Worm (Caenorhabditis elegans) whole organism, late embryonic: ENCODE results near the gene cacn-1.
A peak's percentile ranks its signal among the peaks of the same experiment; 100 is the strongest.

Experiments
- K02D7.2 ChIP-seq: sonication (generic microtip); optimal IDR thresholded peaks from 2 replicates; lab custom pipeline; 2017; ENCODE audit warnings: mild to moderate bottlenecking, missing genetic modification characterization, missing compliant biosample characterization
- K09A11.1 ChIP-seq: sonication (generic microtip); optimal IDR thresholded peaks from 2 replicates; lab custom pipeline; 2017; ENCODE audit warnings: antibody characterized with exemption, mild to moderate bottlenecking, missing genetic modification characterization, missing compliant biosample characterization; ENCODE audit not compliant: insufficient read depth
- T23F11.4 ChIP-seq: fragments of 200-800 bp; sonication (Bioruptor generic); optimal IDR thresholded peaks from 2 replicates; lab custom pipeline; 2018; ENCODE audit warnings: mild to moderate bottlenecking, missing genetic modification characterization, missing compliant biosample characterization
- Y22D7AL.16 ChIP-seq: sonication (generic microtip); optimal IDR thresholded peaks from 2 replicates; lab custom pipeline; 2016; ENCODE audit warnings: missing genetic modification characterization, missing compliant biosample characterization
- ceh-14 ChIP-seq: sonication (generic microtip); optimal IDR thresholded peaks from 2 replicates; lab custom pipeline; 2016; ENCODE audit warnings: missing genotype, missing genetic modification characterization, missing compliant biosample characterization
- ceh-18 ChIP-seq: sonication (generic microtip); optimal IDR thresholded peaks from 2 replicates; lab custom pipeline; 2016; ENCODE audit warnings: missing genetic modification characterization, missing compliant biosample characterization
- ceh-19 ChIP-seq: fragments of 200-800 bp; sonication (Bioruptor generic); optimal IDR thresholded peaks from 2 replicates; lab custom pipeline; 2018; ENCODE audit warnings: mild to moderate bottlenecking, missing genetic modification characterization, missing compliant biosample characterization
- ceh-30 ChIP-seq: fragments of 150-350 bp; optimal IDR thresholded peaks from 2 replicates; lab custom pipeline; 2014; ENCODE audit warnings: missing biosample characterization, missing genetic modification characterization
- ceh-31 ChIP-seq: sonication (generic microtip); optimal IDR thresholded peaks from 2 replicates; lab custom pipeline; 2016; ENCODE audit warnings: missing genetic modification characterization, missing compliant biosample characterization
- ceh-34 ChIP-seq: sonication (generic microtip); optimal IDR thresholded peaks from 2 replicates; lab custom pipeline; 2016; ENCODE audit warnings: mild to moderate bottlenecking, missing genetic modification characterization, missing compliant biosample characterization
- ceh-45 ChIP-seq: fragments of 200-800 bp; sonication (Bioruptor generic); IDR thresholded peaks from 2 replicates; pipeline ENCODE4 v1.3.6; 2022; ENCODE audit warnings: missing genetic modification reagents, missing genetic modification characterization, missing compliant biosample characterization
- ceh-48 ChIP-seq: sonication (generic microtip); optimal IDR thresholded peaks from 2 replicates; lab custom pipeline; 2016; ENCODE audit warnings: missing genetic modification characterization, inconsistent platforms, missing compliant biosample characterization
- ceh-6 ChIP-seq: fragments of 200-800 bp; sonication (Bioruptor generic); optimal IDR thresholded peaks from 2 replicates; lab custom pipeline; 2018; ENCODE audit warnings: mild to moderate bottlenecking, missing genetic modification characterization, missing compliant biosample characterization
- che-1 ChIP-seq: sonication (generic microtip); optimal IDR thresholded peaks from 2 replicates; lab custom pipeline; 2016; ENCODE audit warnings: mild to moderate bottlenecking, missing genetic modification characterization, missing compliant biosample characterization
- elt-2 ChIP-seq: sonication (generic microtip); optimal IDR thresholded peaks from 2 replicates; lab custom pipeline; 2016; ENCODE audit warnings: missing genetic modification reagents, missing genetic modification characterization, missing compliant biosample characterization
- eyg-1 ChIP-seq: sonication (generic microtip); optimal IDR thresholded peaks from 2 replicates; lab custom pipeline; 2016; ENCODE audit warnings: missing genotype, missing genetic modification characterization, missing compliant biosample characterization
- fax-1 ChIP-seq: sonication (generic microtip); optimal IDR thresholded peaks from 2 replicates; lab custom pipeline; 2016; ENCODE audit warnings: missing genotype, missing genetic modification characterization, missing compliant biosample characterization
- hlh-6 ChIP-seq: sonication (generic microtip); optimal IDR thresholded peaks from 2 replicates; lab custom pipeline; 2016; ENCODE audit warnings: missing genotype, missing genetic modification characterization, missing compliant biosample characterization
- hlh-8 ChIP-seq: sonication (generic microtip); optimal IDR thresholded peaks from 2 replicates; lab custom pipeline; 2016; ENCODE audit warnings: missing genotype, missing genetic modification characterization, missing compliant biosample characterization
- lim-6 ChIP-seq: sonication (generic microtip); optimal IDR thresholded peaks from 2 replicates; lab custom pipeline; 2016; ENCODE audit warnings: missing genetic modification characterization, missing compliant biosample characterization
- madf-2 ChIP-seq: sonication (generic microtip); optimal IDR thresholded peaks from 2 replicates; lab custom pipeline; 2017; ENCODE audit warnings: missing genetic modification characterization, missing compliant biosample characterization
- mec-3 ChIP-seq: sonication (generic microtip); optimal IDR thresholded peaks from 2 replicates; lab custom pipeline; 2016; ENCODE audit warnings: borderline replicate concordance, missing genetic modification characterization, missing compliant biosample characterization
- nfya-1 ChIP-seq: sonication (generic microtip); optimal IDR thresholded peaks from 2 replicates; lab custom pipeline; 2017; ENCODE audit warnings: missing genetic modification characterization, mild to moderate bottlenecking, missing compliant biosample characterization, antibody characterized with exemption, moderate library complexity
- nhr-232 ChIP-seq: sonication (generic microtip); optimal IDR thresholded peaks from 2 replicates; lab custom pipeline; 2016; ENCODE audit warnings: missing genetic modification characterization, missing compliant biosample characterization
- npax-4 ChIP-seq: sonication (generic microtip); optimal IDR thresholded peaks from 2 replicates; lab custom pipeline; 2016; ENCODE audit warnings: missing genetic modification characterization, missing compliant biosample characterization
- odd-2 ChIP-seq: sonication (generic microtip); optimal IDR thresholded peaks from 2 replicates; lab custom pipeline; 2017; ENCODE audit warnings: antibody characterized with exemption, mild to moderate bottlenecking, missing genetic modification characterization, missing compliant biosample characterization
- pag-3 ChIP-seq: sonication (generic microtip); optimal IDR thresholded peaks from 2 replicates; lab custom pipeline; 2016; ENCODE audit warnings: missing compliant biosample characterization, missing genetic modification characterization, borderline replicate concordance
- pat-9 ChIP-seq: fragments of 200-800 bp; sonication (Bioruptor generic); optimal IDR thresholded peaks from 2 replicates; lab custom pipeline; 2018; ENCODE audit warnings: mild to moderate bottlenecking, missing genetic modification characterization, moderate library complexity, missing compliant biosample characterization
- pha-2 ChIP-seq: sonication (generic microtip); optimal IDR thresholded peaks from 2 replicates; lab custom pipeline; 2017; ENCODE audit warnings: mild to moderate bottlenecking, missing genetic modification characterization, missing compliant biosample characterization
- pros-1 ChIP-seq: fragments of 150-350 bp; optimal IDR thresholded peaks from 2 replicates; lab custom pipeline; 2014; ENCODE audit warnings: missing biosample characterization, missing genetic modification reagents, missing genetic modification characterization
- ref-2 ChIP-seq: sonication (generic microtip); optimal IDR thresholded peaks from 2 replicates; lab custom pipeline; 2016; ENCODE audit warnings: missing genetic modification characterization, missing compliant biosample characterization
- rnt-1 ChIP-seq: sonication (generic microtip); optimal IDR thresholded peaks from 2 replicates; lab custom pipeline; 2016; ENCODE audit warnings: missing genetic modification characterization, missing compliant biosample characterization
- sdc-2 ChIP-seq: sonication (generic microtip); optimal IDR thresholded peaks from 2 replicates; lab custom pipeline; 2016; ENCODE audit warnings: missing genotype, missing genetic modification characterization, missing compliant biosample characterization
- sox-4 ChIP-seq: sonication (generic microtip); optimal IDR thresholded peaks from 2 replicates; lab custom pipeline; 2017; ENCODE audit warnings: mild to moderate bottlenecking, missing genetic modification characterization, inconsistent platforms, missing compliant biosample characterization
- syd-9 ChIP-seq: sonication (generic microtip); optimal IDR thresholded peaks from 2 replicates; lab custom pipeline; 2016; ENCODE audit warnings: mild to moderate bottlenecking, missing genetic modification characterization, moderate library complexity, missing compliant biosample characterization
- tbx-7 ChIP-seq: sonication (generic microtip); optimal IDR thresholded peaks from 2 replicates; lab custom pipeline; 2016; ENCODE audit warnings: missing genotype, missing genetic modification characterization, missing compliant biosample characterization
- unc-42 ChIP-seq: sonication (generic microtip); optimal IDR thresholded peaks from 2 replicates; lab custom pipeline; 2016; ENCODE audit warnings: missing genotype, missing genetic modification characterization, missing compliant biosample characterization
- unc-55 ChIP-seq: sonication (generic microtip); optimal IDR thresholded peaks from 2 replicates; lab custom pipeline; 2017; ENCODE audit warnings: missing biosample characterization, missing genetic modification reagents, missing genetic modification characterization
- unc-86 ChIP-seq: sonication (generic microtip); optimal IDR thresholded peaks from 2 replicates; lab custom pipeline; 2016; ENCODE audit warnings: missing genetic modification characterization, missing compliant biosample characterization
- zip-5 ChIP-seq: sonication (generic microtip); optimal IDR thresholded peaks from 2 replicates; lab custom pipeline; 2016; ENCODE audit warnings: missing genetic modification characterization, missing compliant biosample characterization

cacn-1 gene

ce11 chrII:14104470-14104869 is 37.5 kb downstream of the cacn-1 start, which contains the start of gene gur-4:
TSS of gene gur-4 (plus strand) at chrII:14104770.
- TF ChIP-seq zip-5 (tag; lab: Kevin White, UChicago), result no peak
- TF ChIP-seq hlh-6 (tag; lab: Kevin White, UChicago), result no peak
- no peak for TF ChIP-seq ceh-6 (GFP tag; lab: Kevin White, UChicago)
- no peak for TF ChIP-seq ref-2
- no peak for TF ChIP-seq che-1 (tag; lab: Kevin White, UChicago)
- TF ChIP-seq K02D7.2 (tag; lab: Kevin White, UChicago), result no peak
- TF ChIP-seq ceh-14 (tag; lab: Kevin White, UChicago), result no peak
- TF ChIP-seq pha-2 (tag; lab: Kevin White, UChicago), result no peak
- no peak for TF ChIP-seq npax-4 (tag; lab: Kevin White, UChicago)
- TF ChIP-seq ceh-30 (tag; lab: Kevin White, UChicago), result no peak
- TF ChIP-seq ceh-19, result no peak
- TF ChIP-seq elt-2 (tag; lab: Kevin White, UChicago), result no peak
- no peak for TF ChIP-seq rnt-1
- TF ChIP-seq Y22D7AL.16, result no peak
- TF ChIP-seq eyg-1 (tag; lab: Kevin White, UChicago), result no peak
- no peak for TF ChIP-seq unc-42 (tag; lab: Kevin White, UChicago)
- no peak for TF ChIP-seq sox-4 (tag; lab: Kevin White, UChicago)
- no peak for TF ChIP-seq T23F11.4 (GFP tag; lab: Kevin White, UChicago)
- no peak for TF ChIP-seq pat-9 (tag; lab: Kevin White, UChicago)
- no peak for TF ChIP-seq ceh-34 (tag; lab: Kevin White, UChicago)

DNA sequence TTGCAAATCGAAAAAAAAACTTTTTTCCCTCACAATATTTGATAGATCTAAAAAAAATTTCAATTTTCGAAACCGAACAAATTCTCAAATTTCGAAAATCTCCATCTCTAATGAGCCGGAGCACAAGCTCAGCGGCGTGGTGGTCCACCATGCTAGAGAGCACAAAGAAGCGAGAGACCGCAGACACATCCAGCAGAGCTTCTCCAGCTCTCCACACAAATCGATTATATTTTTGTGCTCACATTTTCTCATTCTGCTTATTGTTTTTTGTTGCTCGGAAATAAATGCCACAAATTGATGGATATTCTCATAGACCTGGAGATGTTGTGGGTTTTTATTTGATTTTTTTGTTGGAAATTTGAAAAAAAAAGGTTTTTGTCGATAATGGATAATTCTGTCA is 39.8 kb downstream of the cacn-1 start:
- peak; percentile 1 for TF ChIP-seq unc-42 (tag; lab: Kevin White, UChicago)
- no peak for TF ChIP-seq tbx-7
- TF ChIP-seq ceh-48 (tag; lab: Kevin White, UChicago), result peak; percentile 72
- TF ChIP-seq, all 69 proteins: peak for 2

- no peak for TF ChIP-seq fax-1 (tag; lab: Kevin White, UChicago)
- no peak for TF ChIP-seq ceh-45 (GFP tag; lab: Robert Waterston, UW)
- no peak for TF ChIP-seq lim-6 (tag; lab: Kevin White, UChicago)
- no peak for TF ChIP-seq tbx-7
- no peak for TF ChIP-seq unc-42 (tag; lab: Kevin White, UChicago)
- no peak for TF ChIP-seq pag-3 (tag; lab: Kevin White, UChicago)
- TF ChIP-seq K09A11.1, result no peak
- TF ChIP-seq unc-86, result no peak
- TF ChIP-seq odd-2 (tag; lab: Kevin White, UChicago), result no peak
- TF ChIP-seq ceh-14 (tag; lab: Kevin White, UChicago), result no peak
These were observed 41.0 kb downstream of the cacn-1 start, which contains the start of gene bkip-1 for ce11 chrII:14100963-14101362. TSS of gene bkip-1 (plus strand) at chrII:14101263.

DNA sequence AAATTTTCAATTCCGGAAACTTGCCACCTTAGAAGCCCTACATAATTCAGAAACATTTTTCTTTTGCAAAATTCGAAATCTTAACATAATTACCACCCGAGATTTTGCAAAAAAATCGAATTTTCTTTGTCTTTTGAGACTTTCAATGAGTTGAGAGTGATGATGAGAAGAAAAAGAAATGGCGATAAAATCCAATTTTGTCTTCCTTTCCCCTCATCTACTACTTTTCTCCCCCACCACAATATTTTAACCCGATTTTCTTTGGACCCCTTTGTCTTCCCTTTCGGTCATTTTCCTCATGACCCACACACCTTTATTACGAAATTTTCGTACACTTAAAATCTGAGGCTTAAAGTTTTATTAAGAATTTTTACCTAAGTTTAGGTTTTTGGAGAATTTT is 43.6 kb downstream of the cacn-1 start:
- TF ChIP-seq K09A11.1, result no peak
- TF ChIP-seq unc-42 (tag; lab: Kevin White, UChicago), result peak; percentile 90

DNA sequence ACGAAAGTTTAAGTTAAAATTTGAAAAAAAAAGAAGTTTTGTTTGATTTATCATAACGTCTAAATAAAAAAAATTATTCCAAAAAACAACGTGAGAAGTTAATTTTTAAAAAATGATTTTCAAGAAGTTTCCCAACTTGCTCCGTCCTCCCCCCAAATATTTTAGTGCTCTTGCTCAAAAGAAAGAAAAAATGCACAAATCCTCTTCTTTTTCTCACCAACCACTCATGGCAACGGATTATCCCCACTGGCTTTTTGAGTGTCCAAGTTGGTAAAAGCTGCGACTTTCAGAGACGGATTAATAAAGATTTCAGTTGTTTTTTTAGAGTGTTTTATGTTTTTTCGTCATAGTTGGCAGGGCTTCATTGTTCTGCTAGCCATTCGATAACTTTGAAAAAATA is 44.4 kb downstream of the cacn-1 start, which contains the start of gene Y39G8C.2:
TSS of gene Y39G8C.2 (minus strand) at position 101 of the 400 bp plus-strand sequence.
- TF ChIP-seq K09A11.1 (no peak), rnt-1 (no peak), pha-2 (tag; lab: Kevin White, UChicago) (no peak), nfya-1 (tag; lab: Kevin White, UChicago) (no peak), madf-2 (tag; lab: Kevin White, UChicago) (no peak), ceh-18 (no peak), ceh-31 (tag; lab: Kevin White, UChicago) (no peak), sdc-2 (no peak), hlh-8 (tag; lab: Kevin White, UChicago) (no peak), nhr-232 (tag; lab: Kevin White, UChicago) (no peak), ceh-34 (tag; lab: Kevin White, UChicago) (no peak), unc-55 (GFP tag; lab: Kevin White, UChicago) (no peak), syd-9 (no peak), fax-1 (tag; lab: Kevin White, UChicago) (no peak), T23F11.4 (GFP tag; lab: Kevin White, UChicago) (no peak), unc-86 (no peak), odd-2 (tag; lab: Kevin White, UChicago) (no peak), pros-1 (no peak), mec-3 (tag; lab: Kevin White, UChicago) (no peak), zip-5 (tag; lab: Kevin White, UChicago) (no peak)
